Worm (Caenorhabditis elegans) whole organism, late embryonic: Measurements from ENCODE around the gene C49C3.20.

Source experiments
- dmd-4 ChIP-seq: sonication (generic microtip); optimal IDR thresholded peaks from 2 replicates; lab custom pipeline; 2016; ENCODE audit warnings: borderline replicate concordance, missing genetic modification characterization, missing compliant biosample characterization
- hlh-8 ChIP-seq: sonication (generic microtip); optimal IDR thresholded peaks from 2 replicates; lab custom pipeline; 2016; ENCODE audit warnings: missing genotype, missing genetic modification characterization, missing compliant biosample characterization
- nfya-1 ChIP-seq: sonication (generic microtip); optimal IDR thresholded peaks from 2 replicates; lab custom pipeline; 2017; ENCODE audit warnings: missing genetic modification characterization, mild to moderate bottlenecking, missing compliant biosample characterization, antibody characterized with exemption, moderate library complexity
- odd-2 ChIP-seq: sonication (generic microtip); optimal IDR thresholded peaks from 2 replicates; lab custom pipeline; 2017; ENCODE audit warnings: antibody characterized with exemption, mild to moderate bottlenecking, missing genetic modification characterization, missing compliant biosample characterization
- pqm-1 ChIP-seq: sonication (generic microtip); optimal IDR thresholded peaks from 2 replicates; lab custom pipeline; 2016; ENCODE audit warnings: missing genetic modification characterization, missing compliant biosample characterization
- tbx-2 ChIP-seq: sonication (generic microtip); optimal IDR thresholded peaks from 2 replicates; lab custom pipeline; 2016; ENCODE audit warnings: missing genetic modification characterization, missing compliant biosample characterization

DNA sequence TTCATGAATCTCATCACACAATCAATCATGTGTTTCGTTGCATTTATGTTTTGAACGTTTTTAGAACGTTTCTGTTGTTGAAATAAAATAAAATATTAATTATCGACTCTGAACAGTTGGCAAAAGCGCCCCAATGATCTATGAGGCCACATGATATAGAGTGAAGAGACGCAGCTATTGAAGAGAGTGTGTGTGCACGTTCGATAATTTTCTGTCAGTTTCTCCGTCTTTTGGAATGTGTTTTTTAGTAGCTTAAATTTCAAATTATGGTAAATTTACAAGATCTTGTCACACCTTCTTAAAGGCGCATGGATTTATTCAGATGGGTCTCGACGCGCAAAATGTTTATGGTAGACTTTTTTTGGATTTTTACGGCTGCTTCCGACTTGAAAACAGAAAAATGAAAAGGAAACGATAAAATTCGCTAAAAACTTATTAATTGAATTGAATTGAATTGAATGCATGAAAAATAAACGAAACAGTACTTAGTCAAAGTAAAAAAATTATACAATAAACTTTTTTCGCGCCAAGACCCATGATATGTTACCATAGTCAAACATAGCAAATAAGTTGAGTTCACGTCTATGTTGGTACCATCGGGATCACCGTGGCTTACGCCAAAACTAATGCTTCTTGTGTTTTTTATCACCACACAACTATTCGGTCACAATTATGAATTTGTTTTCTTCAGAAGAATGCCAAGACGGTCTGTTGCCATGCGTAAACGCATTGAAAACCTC is 17.4 kb upstream of the C49C3.20 start, which contains the start of gene C49C3.15:
- TF ChIP-seq hlh-8 (tag; lab: Kevin White, UChicago), result no peak
- no peak for TF ChIP-seq tbx-2
- no peak for TF ChIP-seq pqm-1 (tag; lab: Kevin White, UChicago)
- peak; percentile 15 for TF ChIP-seq nfya-1
- TF ChIP-seq odd-2, result no peak
- no peak for TF ChIP-seq dmd-4 (tag; lab: Kevin White, UChicago)
